Worm (Caenorhabditis elegans) whole organism, L4/young adult: ENCODE results near the gene mlc-3.

ENCODE experiments used
- W03F9.2 ChIP-seq: fragments of 150-350 bp; optimal IDR thresholded peaks from 2 replicates; lab custom pipeline; 2014; ENCODE audit warnings: missing biosample characterization, missing genetic modification characterization
- dao-5 ChIP-seq: sonication (generic microtip); optimal IDR thresholded peaks from 2 replicates; lab custom pipeline; 2016; ENCODE audit warnings: missing genotype, missing genetic modification characterization, moderate library complexity, missing compliant biosample characterization
- him-1 ChIP-seq: sonication (generic microtip); optimal IDR thresholded peaks from 2 replicates; lab custom pipeline; 2016; ENCODE audit warnings: missing genotype, missing genetic modification reagents, missing genetic modification characterization, missing compliant biosample characterization

ce11 chrIII:5582766-5583165 is 17.9 kb downstream of the mlc-3 start, which contains the start of the genes F56D2.8 and uev-2:
- no peak for TF ChIP-seq dao-5 (tag; lab: Kevin White, UChicago)
- no peak for TF ChIP-seq him-1 (tag; lab: Kevin White, UChicago)
- no peak for TF ChIP-seq W03F9.2 (tag; lab: Kevin White, UChicago)
